Fruit fly (Drosophila melanogaster): ENCODE measurements around the gene CG12728.

CG12728 gene

dm6 chrX:5895821-5896550 is 46.4 kb upstream of the CG12728 start (continued):
- TF ChIP-seq br (GFP tag; optimal IDR thresholded peaks at IDR 0.05) (peak; percentile 97), Jra (GFP tag; optimal IDR thresholded peaks at IDR 0.05) (peak; percentile 93), dmrt93B (GFP tag; optimal IDR thresholded peaks at IDR 0.05) (peak; percentile 93), sv (GFP tag; optimal IDR thresholded peaks at IDR 0.05) (peak; percentile 81), brk (GFP tag; optimal IDR thresholded peaks at IDR 0.05) (peak; percentile 87), CG9705 (GFP tag; optimal IDR thresholded peaks at IDR 0.05) (peak; percentile 89), OdsH (GFP tag; optimal IDR thresholded peaks at IDR 0.05) (peak; percentile 94)

dm6 chrX:5896809-5897700 is 45.4 kb upstream of the CG12728 start:
- peak; percentile 35 for TF ChIP-seq dmrt93B (GFP tag; optimal IDR thresholded peaks at IDR 0.05)
- TF ChIP-seq Dfd (GFP tag; optimal IDR thresholded peaks at IDR 0.05) = no peak
- no peak for TF ChIP-seq CrebA (GFP tag; optimal IDR thresholded peaks at IDR 0.05; ENCODE audit: borderline replicate concordance)
- peak; percentile 5 for TF ChIP-seq Hr83 (GFP tag; optimal IDR thresholded peaks at IDR 0.05; ENCODE audit: poor library complexity, severe bottlenecking)
- peak; percentile 68 for TF ChIP-seq Hnf4 (GFP tag; optimal IDR thresholded peaks at IDR 0.05)
- no peak for TF ChIP-seq brk (GFP tag; optimal IDR thresholded peaks at IDR 0.05)
- peak; percentile 49 for TF ChIP-seq woc (GFP tag; optimal IDR thresholded peaks at IDR 0.05)
- TF ChIP-seq psq (GFP tag; optimal IDR thresholded peaks at IDR 0.05) = peak; percentile 46
- peak; percentile 65 for TF ChIP-seq Sp1 (GFP tag; optimal IDR thresholded peaks at IDR 0.05)
- peak; percentile 30 for TF ChIP-seq ey (GFP tag; optimal IDR thresholded peaks at IDR 0.05)
- TF ChIP-seq Abd-B (GFP tag; optimal IDR thresholded peaks at IDR 0.05) = no peak
- TF ChIP-seq Jra (GFP tag; optimal IDR thresholded peaks at IDR 0.05) = no peak
- peak; percentile 33 for TF ChIP-seq fru (GFP tag; optimal IDR thresholded peaks at IDR 0.05)
- peak; percentile 54 for TF ChIP-seq h (GFP tag; optimal IDR thresholded peaks at IDR 0.05)
- TF ChIP-seq OdsH (GFP tag; optimal IDR thresholded peaks at IDR 0.05) = peak; percentile 40
- peak in 1 of 2 experiments; percentile 34 for TF ChIP-seq foxo (GFP tag; optimal IDR thresholded peaks at IDR 0.05)
- TF ChIP-seq rgr (GFP tag; optimal IDR thresholded peaks at IDR 0.05) = peak; percentile 62
- peak; percentile 61 for TF ChIP-seq br (GFP tag; optimal IDR thresholded peaks at IDR 0.05)
- TF ChIP-seq HLH106 (tag; optimal IDR thresholded peaks at IDR 0.05) = peak; percentile 38

- peak; percentile 64 for TF ChIP-seq jim (GFP tag; optimal IDR thresholded peaks at IDR 0.05)
- no peak for TF ChIP-seq Rel (GFP tag; optimal IDR thresholded peaks at IDR 0.05)
- peak; percentile 23 for TF ChIP-seq Rel (tag; optimal IDR thresholded peaks at IDR 0.05)
- peak; percentile 84 for TF ChIP-seq tai (GFP tag; optimal IDR thresholded peaks at IDR 0.05)
- TF ChIP-seq psq (GFP tag; optimal IDR thresholded peaks at IDR 0.05) = peak; percentile 96
- peak; percentile 39 for TF ChIP-seq Dfd (GFP tag; optimal IDR thresholded peaks at IDR 0.05)
- TF ChIP-seq Dif (GFP tag; optimal IDR thresholded peaks at IDR 0.05; ENCODE audit: partially characterized antibody) = peak; percentile 66
- no peak for TF ChIP-seq sage (GFP tag; optimal IDR thresholded peaks at IDR 0.05)
- TF ChIP-seq Sp1 (GFP tag; optimal IDR thresholded peaks at IDR 0.05) = peak; percentile 2
- peak; percentile 51 to 70 for TF ChIP-seq dl (GFP tag; optimal IDR thresholded peaks at IDR 0.05; ENCODE audit: insufficient read depth in 1 of 2, partially characterized antibody in 2 of 2)
- no peak for TF ChIP-seq GATAd (GFP tag; optimal IDR thresholded peaks at IDR 0.05)
- TF ChIP-seq CG32264 (GFP tag; optimal IDR thresholded peaks at IDR 0.05) = no peak
- TF ChIP-seq HLH106 (tag; optimal IDR thresholded peaks at IDR 0.05) = peak; percentile 28
- peak in 1 of 2 experiments; percentile 1 for TF ChIP-seq foxo (GFP tag; optimal IDR thresholded peaks at IDR 0.05)
Observed at dm6 chrX:5899241-5900145, 42.9 kb upstream of the CG12728 start.
